Fruit fly (Drosophila melanogaster) whole organism, wandering third instar larva: Measurements from ENCODE around the gene CG31826.

Source experiments
- CG32264 ChIP-seq: fragments of 200-800 bp; sonication (Bioruptor generic); optimal IDR thresholded peaks from 2 replicates; lab custom pipeline; 2016; ENCODE audit warnings: missing biosample characterization, missing genetic modification characterization
- CG9705 ChIP-seq: fragments of 200-800 bp; sonication (Bioruptor generic); optimal IDR thresholded peaks from 2 replicates; lab custom pipeline; 2018; ENCODE audit warnings: missing biosample characterization, mild to moderate bottlenecking, missing genetic modification characterization
- CrebA ChIP-seq: fragments of 200-800 bp; sonication (Bioruptor generic); optimal IDR thresholded peaks from 2 replicates; lab custom pipeline; 2016; ENCODE audit warnings: missing biosample characterization, mild to moderate bottlenecking, missing genetic modification characterization, borderline replicate concordance
- Dfd ChIP-seq: fragments of >200 bp; optimal IDR thresholded peaks from 2 replicates; lab custom pipeline; 2017; ENCODE audit warnings: missing biosample characterization, missing genetic modification characterization
- GATAd ChIP-seq: sonication (Bioruptor generic); optimal IDR thresholded peaks from 2 replicates; lab custom pipeline; 2016; ENCODE audit warnings: missing biosample characterization, missing genetic modification characterization
- HLH106 ChIP-seq: fragments of 200-800 bp; optimal IDR thresholded peaks from 3 replicates; lab custom pipeline; 2019; ENCODE audit warnings: missing biosample characterization, mild to moderate bottlenecking, missing genetic modification characterization, moderate library complexity
- Hnf4 ChIP-seq: fragments of 200-800 bp; sonication (Bioruptor generic); optimal IDR thresholded peaks from 2 replicates; lab custom pipeline; 2016; ENCODE audit warnings: missing biosample characterization, mild to moderate bottlenecking, missing genetic modification characterization
- Hr78 ChIP-seq: fragments of >200 bp; optimal IDR thresholded peaks from 2 replicates; lab custom pipeline; 2017; ENCODE audit warnings: missing biosample characterization, missing genetic modification characterization
- Hr83 ChIP-seq: fragments of 200-300 bp; sonication (Bioruptor generic); optimal IDR thresholded peaks from 2 replicates; lab custom pipeline; 2016; ENCODE audit warnings: missing biosample characterization, mild to moderate bottlenecking, missing genetic modification characterization, moderate library complexity; ENCODE audit not compliant: poor library complexity, severe bottlenecking
- Jra ChIP-seq: sonication (Bioruptor generic); optimal IDR thresholded peaks from 2 replicates; lab custom pipeline; 2016; ENCODE audit warnings: missing biosample characterization, missing genetic modification characterization
- Mio ChIP-seq: sonication (Bioruptor generic); optimal IDR thresholded peaks from 2 replicates; lab custom pipeline; 2016; ENCODE audit warnings: missing biosample characterization, missing genetic modification characterization
- Myc ChIP-seq: fragments of >200 bp; optimal IDR thresholded peaks from 2 replicates; lab custom pipeline; 2017
- N ChIP-seq: fragments of >200 bp; optimal IDR thresholded peaks from 2 replicates; lab custom pipeline; 2018; ENCODE audit warnings: missing biosample characterization, missing external identifiers, missing genetic modification characterization
- OdsH ChIP-seq: fragments of 200-800 bp; sonication (Bioruptor generic); optimal IDR thresholded peaks from 2 replicates; lab custom pipeline; 2016; ENCODE audit warnings: missing biosample characterization, mild to moderate bottlenecking, missing genetic modification characterization
- Rel ChIP-seq, 2 experiments: fragments of 200-800 bp; sonication (Bioruptor generic) in 1 of 2; optimal IDR thresholded peaks; 2 replicates in 1 of 2; 3 replicates in 1 of 2; lab custom pipeline; 2016 to 2019; ENCODE audit warnings: mild to moderate bottlenecking in 2 of 2, missing biosample characterization in 2 of 2, missing genetic modification characterization in 2 of 2, moderate library complexity in 1 of 2
- Sp1 ChIP-seq: fragments of 200-800 bp; sonication (Bioruptor generic); optimal IDR thresholded peaks from 3 replicates; lab custom pipeline; 2019; ENCODE audit warnings: missing biosample characterization, mild to moderate bottlenecking, missing genetic modification characterization, moderate library complexity
- br ChIP-seq: fragments of 200-800 bp; sonication (Bioruptor generic); optimal IDR thresholded peaks from 2 replicates; lab custom pipeline; 2016; ENCODE audit warnings: missing biosample characterization, missing genetic modification characterization
- dl ChIP-seq, 2 experiments: fragments of 175-275, 200-275 bp in 1 of 2; fragments of 200-275 bp in 1 of 2; sonication (Bioruptor generic); optimal IDR thresholded peaks; lab custom pipeline; 2018; ENCODE audit warnings: mild to moderate bottlenecking in 2 of 2, missing biosample characterization in 2 of 2, missing genetic modification characterization in 2 of 2, moderate library complexity in 2 of 2; ENCODE audit not compliant: partially characterized antibody in 2 of 2, insufficient read depth in 1 of 2
- dmrt93B ChIP-seq: fragments of 200-800 bp; sonication (Bioruptor generic); optimal IDR thresholded peaks from 2 replicates; lab custom pipeline; 2018; ENCODE audit warnings: missing biosample characterization, mild to moderate bottlenecking, missing genetic modification characterization
- dsf ChIP-seq: sonication (Bioruptor generic); optimal IDR thresholded peaks from 2 replicates; lab custom pipeline; 2016; ENCODE audit warnings: missing biosample characterization, missing genetic modification characterization, borderline replicate concordance
- ey ChIP-seq: fragments of 200-800 bp; sonication (Bioruptor generic); optimal IDR thresholded peaks from 2 replicates; lab custom pipeline; 2016; ENCODE audit warnings: missing biosample characterization, missing genetic modification characterization
- h ChIP-seq: fragments of 200-800 bp; sonication (Bioruptor generic); optimal IDR thresholded peaks from 3 replicates; lab custom pipeline; 2016; ENCODE audit warnings: missing biosample characterization, mild to moderate bottlenecking, missing genetic modification characterization
- pan ChIP-seq: fragments of >200 bp; optimal IDR thresholded peaks from 2 replicates; lab custom pipeline; 2017
- psq ChIP-seq: fragments of 200-800 bp; sonication (Bioruptor generic); optimal IDR thresholded peaks from 3 replicates; lab custom pipeline; 2017; ENCODE audit warnings: missing biosample characterization, mild to moderate bottlenecking, missing genetic modification characterization, moderate library complexity
- rgr ChIP-seq: fragments of 200-800 bp; sonication (Bioruptor generic); optimal IDR thresholded peaks from 3 replicates; lab custom pipeline; 2016; ENCODE audit warnings: missing biosample characterization, mild to moderate bottlenecking, missing genetic modification characterization
- sage ChIP-seq: fragments of 200-800 bp; sonication (Bioruptor generic); optimal IDR thresholded peaks from 2 replicates; lab custom pipeline; 2016; ENCODE audit warnings: missing biosample characterization, mild to moderate bottlenecking, missing genetic modification characterization
- sv ChIP-seq: fragments of 200-800 bp; sonication (Bioruptor generic); optimal IDR thresholded peaks from 3 replicates; lab custom pipeline; 2016; ENCODE audit warnings: missing biosample characterization, missing genetic modification characterization
- tai ChIP-seq: sonication (Bioruptor generic); optimal IDR thresholded peaks from 2 replicates; lab custom pipeline; 2016; ENCODE audit warnings: missing biosample characterization, missing genetic modification characterization
- usp ChIP-seq: fragments of >200 bp; optimal IDR thresholded peaks from 2 replicates; lab custom pipeline; 2017; ENCODE audit warnings: missing biosample characterization, missing genetic modification characterization
- woc ChIP-seq: sonication (Bioruptor generic); optimal IDR thresholded peaks from 2 replicates; lab custom pipeline; 2016; ENCODE audit warnings: missing biosample characterization, mild to moderate bottlenecking, missing genetic modification characterization

The CG31826 gene

dm6 chr2L:15761409-15762407 lies 11.2 kb downstream of the CG31826 start (continued):
- TF ChIP-seq Rel (GFP tag; optimal IDR thresholded peaks at IDR 0.05; lab: Kevin White, UChicago) (no peak), Rel (tag; optimal IDR thresholded peaks at IDR 0.05; lab: Kevin White, UChicago) (peak; percentile 1)

- TF ChIP-seq CG9705 (GFP tag; lab: Kevin White, UChicago), result no peak
- TF ChIP-seq Myc (lab: Kevin White, UChicago), result no peak
- no peak for TF ChIP-seq OdsH (GFP tag; lab: Kevin White, UChicago)
- no peak for TF ChIP-seq Dfd (GFP tag; lab: Kevin White, UChicago)
These were observed 12.2 kb downstream of the CG31826 start for dm6 chr2L:15760666-15761065.

- TF ChIP-seq CrebA (GFP tag; lab: Kevin White, UChicago) (no peak), tai (GFP tag; lab: Kevin White, UChicago) (no peak), usp (GFP tag; lab: Kevin White, UChicago) (no peak), Sp1 (GFP tag; lab: Kevin White, UChicago) (no peak), Mio (no peak), Hr83 (no peak), CG32264 (GFP tag; lab: Kevin White, UChicago) (no peak), br (no peak), dmrt93B (no peak)
These were observed 20.8 kb downstream of the CG31826 start, which contains the start of gene Mtr4 for dm6 chr2L:15752096-15752495. Mtr4 (plus strand) TSS chr2L:15752263.

- no peak for TF ChIP-seq pan (lab: Kevin White, UChicago)
- peak; percentile 18 for TF ChIP-seq woc (GFP tag; lab: Kevin White, UChicago)
These were observed 21.7 kb downstream of the CG31826 start for dm6 chr2L:15751259-15751555.

- TF ChIP-seq h (GFP tag; lab: Kevin White, UChicago) (no peak), GATAd (GFP tag; lab: Kevin White, UChicago) (no peak), Hr78 (GFP tag; lab: Kevin White, UChicago) (no peak), dsf (GFP tag; lab: Kevin White, UChicago) (no peak), rgr (GFP tag; lab: Kevin White, UChicago) (no peak), Hr83 (no peak), Jra (GFP tag; lab: Kevin White, UChicago) (no peak), psq (GFP tag; lab: Kevin White, UChicago) (no peak), sv (peak; percentile 46), N (GFP tag; lab: Kevin White, UChicago) (no peak), Mio (no peak), ey (GFP tag; lab: Kevin White, UChicago) (peak; percentile 6), CrebA (GFP tag; lab: Kevin White, UChicago) (no peak), dl (GFP tag; optimal IDR thresholded peaks at IDR 0.05; lab: Kevin White, UChicago; ENCODE audit: insufficient read depth in 1 of 2, partially characterized antibody in 2 of 2) (no peak), sage (GFP tag; lab: Kevin White, UChicago) (no peak), OdsH (GFP tag; lab: Kevin White, UChicago) (no peak), dmrt93B (no peak), usp (GFP tag; lab: Kevin White, UChicago) (no peak), woc (GFP tag; lab: Kevin White, UChicago) (peak; percentile 36), CG32264 (GFP tag; lab: Kevin White, UChicago) (no peak), Sp1 (GFP tag; lab: Kevin White, UChicago) (no peak), br (no peak), HLH106 (tag; lab: Kevin White, UChicago) (no peak), Rel (GFP tag; optimal IDR thresholded peaks at IDR 0.05; lab: Kevin White, UChicago) (no peak), Rel (tag; optimal IDR thresholded peaks at IDR 0.05; lab: Kevin White, UChicago) (no peak), tai (GFP tag; lab: Kevin White, UChicago) (no peak), Hnf4 (GFP tag; lab: Kevin White, UChicago) (no peak), Myc (lab: Kevin White, UChicago) (peak; percentile 32)
These were observed 22.2 kb downstream of the CG31826 start, which contains the start of gene ND-B17 for dm6 chr2L:15750523-15751258. ND-B17 (minus strand) TSS chr2L:15751078.
